Worm (Caenorhabditis elegans) whole organism, L3 larva: Measurements from ENCODE around the gene col-146.

Experiments
- R02D3.7 ChIP-seq: fragments of 150-350 bp; optimal IDR thresholded peaks from 2 replicates; lab custom pipeline; 2014; ENCODE audit warnings: missing biosample characterization, missing genetic modification characterization
- ZK546.5 ChIP-seq: sonication (generic microtip); optimal IDR thresholded peaks from 2 replicates; lab custom pipeline; 2017; ENCODE audit warnings: missing biosample characterization, missing genetic modification characterization
- aly-2 ChIP-seq: fragments of 150-350 bp; optimal IDR thresholded peaks from 2 replicates; lab custom pipeline; 2014; ENCODE audit warnings: missing biosample characterization, missing genetic modification characterization
- ama-1 ChIP-seq: fragments of 150-350 bp; optimal IDR thresholded peaks from 2 replicates; lab custom pipeline; 2018
- ceh-16 ChIP-seq: sonication (generic microtip); optimal IDR thresholded peaks from 2 replicates; lab custom pipeline; 2017; ENCODE audit warnings: missing biosample characterization, missing genetic modification characterization
- ceh-28 ChIP-seq: fragments of 150-350 bp; optimal IDR thresholded peaks from 2 replicates; lab custom pipeline; 2014; ENCODE audit warnings: missing biosample characterization, missing genetic modification reagents, missing genetic modification characterization
- ceh-82 ChIP-seq: fragments of 150-350 bp; optimal IDR thresholded peaks from 2 replicates; lab custom pipeline; 2014; ENCODE audit warnings: missing biosample characterization, missing genetic modification characterization
- daf-12 ChIP-seq: fragments of 150-350 bp; optimal IDR thresholded peaks from 2 replicates; lab custom pipeline; 2014; ENCODE audit warnings: missing biosample characterization, missing genetic modification reagents, missing genetic modification characterization
- egl-27 ChIP-seq: sonication (generic microtip); optimal IDR thresholded peaks from 4 replicates; lab custom pipeline; 2017; ENCODE audit warnings: missing biosample characterization, missing genetic modification reagents, missing genetic modification characterization
- egl-5 ChIP-seq: fragments of 150-350 bp; optimal IDR thresholded peaks from 2 replicates; lab custom pipeline; 2017; ENCODE audit warnings: missing biosample characterization, missing genetic modification reagents, missing genetic modification characterization, inconsistent platforms
- elt-1 ChIP-seq: fragments of 150-350 bp; optimal IDR thresholded peaks from 2 replicates; lab custom pipeline; 2014; ENCODE audit warnings: missing biosample characterization, missing genetic modification characterization
- elt-2 ChIP-seq: sonication (generic microtip); optimal IDR thresholded peaks from 2 replicates; lab custom pipeline; 2016; ENCODE audit warnings: missing genetic modification reagents, mild to moderate bottlenecking, missing genetic modification characterization, missing compliant biosample characterization
- fkh-10 ChIP-seq: sonication (generic microtip); optimal IDR thresholded peaks from 2 replicates; lab custom pipeline; 2017; ENCODE audit warnings: missing biosample characterization, missing genetic modification reagents, missing genetic modification characterization
- fkh-2 ChIP-seq: fragments of 150-350 bp; optimal IDR thresholded peaks from 2 replicates; lab custom pipeline; 2014; ENCODE audit warnings: missing biosample characterization, missing genetic modification reagents, missing genetic modification characterization
- fos-1 ChIP-seq: fragments of 150-350 bp; optimal IDR thresholded peaks from 2 replicates; lab custom pipeline; 2014; ENCODE audit warnings: missing biosample characterization, missing genetic modification characterization
- hmg-11 ChIP-seq: sonication (generic microtip); optimal IDR thresholded peaks from 2 replicates; lab custom pipeline; 2016; ENCODE audit warnings: missing genetic modification characterization, missing compliant biosample characterization
- jun-1 ChIP-seq: fragments of 150-350 bp; optimal IDR thresholded peaks from 2 replicates; lab custom pipeline; 2014; ENCODE audit warnings: missing biosample characterization, missing genetic modification reagents, missing genetic modification characterization
- lin-39 ChIP-seq: fragments of 150-350 bp; optimal IDR thresholded peaks from 2 replicates; lab custom pipeline; 2018; ENCODE audit warnings: missing biosample characterization, missing genetic modification reagents, missing genetic modification characterization
- lsy-12 ChIP-seq: sonication (generic microtip); optimal IDR thresholded peaks from 2 replicates; lab custom pipeline; 2016; ENCODE audit warnings: mild to moderate bottlenecking, missing genetic modification characterization, missing compliant biosample characterization
- mdl-1 ChIP-seq: fragments of 150-350 bp; optimal IDR thresholded peaks from 2 replicates; lab custom pipeline; 2014; ENCODE audit warnings: missing biosample characterization, missing genetic modification characterization
- mml-1 ChIP-seq: fragments of 150-350 bp; sonication (generic microtip); optimal IDR thresholded peaks from 3 replicates; lab custom pipeline; 2014; ENCODE audit warnings: missing biosample characterization, missing genetic modification characterization
- nhr-11 ChIP-seq: fragments of 150-350 bp; optimal IDR thresholded peaks from 2 replicates; lab custom pipeline; 2014; ENCODE audit warnings: missing biosample characterization, missing genetic modification characterization
- nhr-12 ChIP-seq: fragments of 150-350 bp; optimal IDR thresholded peaks from 2 replicates; lab custom pipeline; 2014; ENCODE audit warnings: missing biosample characterization, missing genetic modification characterization
- nhr-28 ChIP-seq: fragments of 150-350 bp; optimal IDR thresholded peaks from 2 replicates; lab custom pipeline; 2014; ENCODE audit warnings: missing biosample characterization, missing genetic modification characterization
- nhr-43 ChIP-seq: sonication (generic microtip); optimal IDR thresholded peaks from 2 replicates; lab custom pipeline; 2016; ENCODE audit warnings: mild to moderate bottlenecking, missing genetic modification characterization, missing compliant biosample characterization; ENCODE audit not compliant: poor library complexity, severe bottlenecking
- nhr-67 ChIP-seq: fragments of 150-350 bp; optimal IDR thresholded peaks from 2 replicates; lab custom pipeline; 2014; ENCODE audit warnings: missing biosample characterization, missing genetic modification characterization
- nhr-77 ChIP-seq: fragments of 150-350 bp; optimal IDR thresholded peaks from 2 replicates; lab custom pipeline; 2014; ENCODE audit warnings: missing biosample characterization, missing genetic modification characterization
- pha-4 ChIP-seq: fragments of 150-350 bp; optimal IDR thresholded peaks from 2 replicates; lab custom pipeline; 2014; ENCODE audit warnings: missing biosample characterization, missing genetic modification reagents, missing genetic modification characterization
- pqm-1 ChIP-seq: fragments of 150-350 bp; optimal IDR thresholded peaks from 2 replicates; lab custom pipeline; 2017; ENCODE audit warnings: missing biosample characterization, missing genetic modification characterization, inconsistent platforms
- sea-2 ChIP-seq: fragments of 150-350 bp; sonication (generic microtip); optimal IDR thresholded peaks from 4 replicates; lab custom pipeline; 2014; ENCODE audit warnings: missing biosample characterization, missing genetic modification reagents, missing genetic modification characterization
- skn-1 ChIP-seq: fragments of 150-350 bp; optimal IDR thresholded peaks from 2 replicates; lab custom pipeline; 2014; ENCODE audit warnings: missing biosample characterization, missing genetic modification characterization
- snpc-4 ChIP-seq: fragments of 150-350 bp; optimal IDR thresholded peaks from 2 replicates; lab custom pipeline; 2014; ENCODE audit warnings: missing biosample characterization, missing genetic modification characterization
- tbx-2 ChIP-seq: sonication (generic microtip); optimal IDR thresholded peaks from 2 replicates; lab custom pipeline; 2016; ENCODE audit warnings: mild to moderate bottlenecking, missing genetic modification characterization, missing compliant biosample characterization
- unc-39 ChIP-seq: sonication (generic microtip); optimal IDR thresholded peaks from 4 replicates; lab custom pipeline; 2017; ENCODE audit warnings: missing biosample characterization, missing genetic modification characterization
- unc-62 ChIP-seq: fragments of 150-350 bp; sonication (generic microtip); optimal IDR thresholded peaks from 4 replicates; lab custom pipeline; 2014; ENCODE audit warnings: missing biosample characterization, missing genetic modification reagents, missing genetic modification characterization
- zag-1 ChIP-seq: fragments of 150-350 bp; optimal IDR thresholded peaks from 2 replicates; lab custom pipeline; 2014; ENCODE audit warnings: missing biosample characterization, missing genetic modification characterization
- ztf-4 ChIP-seq: fragments of 150-350 bp; optimal IDR thresholded peaks from 2 replicates; lab custom pipeline; 2014; ENCODE audit warnings: missing biosample characterization, missing genetic modification characterization

The col-146 gene

DNA sequence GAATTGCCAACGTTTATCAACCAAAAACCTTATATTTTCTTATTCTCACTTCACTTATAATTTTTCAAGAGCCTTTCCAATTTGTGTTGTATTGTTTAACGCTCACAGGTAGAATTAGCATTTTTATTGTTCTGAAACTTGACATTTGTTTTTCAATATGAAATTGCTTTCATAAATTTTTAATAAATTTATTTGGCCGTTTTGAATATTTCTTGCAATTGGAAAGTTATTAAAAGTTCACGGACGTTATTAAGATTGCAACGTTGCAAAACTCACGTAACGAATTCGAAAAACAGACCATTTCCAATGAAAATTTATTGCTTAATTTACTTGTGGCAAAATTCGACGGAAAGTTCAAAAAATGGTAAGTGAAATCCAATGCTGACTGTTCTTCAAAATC is 39.4 kb upstream of the col-146 start, which contains the start of gene K09G1.2:
Gene K09G1.2 (plus strand): TSS at position 301 of the 400 bp plus-strand sequence.
- TF ChIP-seq fos-1 (tag; lab: Kevin White, UChicago): no peak
- TF ChIP-seq fkh-10 (GFP tag; lab: Kevin White, UChicago): no peak
- no peak for TF ChIP-seq nhr-43 (tag; lab: Kevin White, UChicago)
- no peak for TF ChIP-seq elt-2
- no peak for TF ChIP-seq aly-2
- no peak for TF ChIP-seq ama-1 (lab: Kevin White, UChicago)
- no peak for TF ChIP-seq ceh-28 (tag; lab: Kevin White, UChicago)
- no peak for TF ChIP-seq R02D3.7 (tag; lab: Kevin White, UChicago)
- no peak for TF ChIP-seq egl-27 (tag; lab: Kevin White, UChicago)
- TF ChIP-seq unc-62: no peak
- TF ChIP-seq mdl-1 (tag; lab: Kevin White, UChicago): no peak
- TF ChIP-seq nhr-12 (tag; lab: Kevin White, UChicago): no peak
- no peak for TF ChIP-seq lsy-12
- TF ChIP-seq snpc-4 (tag; lab: Kevin White, UChicago): no peak

DNA sequence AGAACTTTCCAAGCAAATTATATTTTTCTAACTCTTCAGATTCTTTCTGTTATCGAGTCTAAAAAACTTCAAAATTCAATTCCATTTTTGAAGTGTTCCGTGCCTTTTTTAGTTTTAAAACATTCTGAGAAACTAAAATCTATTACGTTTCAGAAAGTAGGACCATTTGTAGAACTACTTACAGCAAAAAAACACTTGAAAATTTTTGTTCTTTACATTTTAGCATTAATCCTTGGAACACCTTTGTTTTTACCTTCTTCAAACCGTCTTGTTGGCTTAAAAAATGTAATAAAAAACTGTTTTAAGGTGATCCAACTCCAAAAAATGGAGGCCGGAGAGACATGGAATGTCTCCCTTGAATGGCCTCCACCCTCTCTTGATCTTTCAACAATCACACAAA is 21.5 kb upstream of the col-146 start, which contains the start of gene dop-2:
Gene dop-2 (plus strand): TSS at position 301 of the 400 bp plus-strand sequence.
- TF ChIP-seq nhr-77 (tag; lab: Kevin White, UChicago): no peak
- no peak for TF ChIP-seq sea-2
- no peak for TF ChIP-seq ceh-82 (tag; lab: Kevin White, UChicago)
- TF ChIP-seq egl-5: no peak
- no peak for TF ChIP-seq nhr-67 (tag; lab: Kevin White, UChicago)
- TF ChIP-seq mml-1: no peak
- TF ChIP-seq ceh-16 (tag; lab: Kevin White, UChicago): no peak
- TF ChIP-seq ama-1 (lab: Kevin White, UChicago): no peak
- no peak for TF ChIP-seq unc-62
- TF ChIP-seq nhr-12 (tag; lab: Kevin White, UChicago): no peak
- TF ChIP-seq zag-1: no peak
- no peak for TF ChIP-seq daf-12 (tag; lab: Kevin White, UChicago)
- no peak for TF ChIP-seq fkh-10 (GFP tag; lab: Kevin White, UChicago)

DNA sequence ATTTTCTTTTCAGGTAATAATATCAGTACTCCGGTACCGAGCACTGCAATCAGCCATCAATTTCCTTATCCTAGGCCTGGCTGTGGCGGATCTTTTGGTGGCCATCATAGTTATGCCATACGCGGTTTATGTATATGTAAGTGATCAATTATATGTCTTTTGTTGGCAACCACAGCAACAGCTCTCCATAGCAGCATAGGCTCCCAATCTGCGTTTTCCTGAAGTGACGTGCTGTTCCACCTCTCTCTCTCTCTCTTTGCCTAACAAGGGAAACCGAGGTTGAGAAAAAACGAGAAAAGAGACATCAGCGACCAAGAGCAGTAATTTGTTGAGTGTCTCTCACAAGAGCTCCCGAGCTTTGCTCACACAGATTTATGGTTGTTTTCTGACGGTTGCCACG is 20.5 kb upstream of the col-146 start:
- no peak for TF ChIP-seq lsy-12
- TF ChIP-seq jun-1: no peak
- no peak for TF ChIP-seq elt-1 (tag; lab: Kevin White, UChicago)
- TF ChIP-seq unc-62: no peak
- no peak for TF ChIP-seq ztf-4 (tag; lab: Kevin White, UChicago)
- no peak for TF ChIP-seq mdl-1 (tag; lab: Kevin White, UChicago)
- TF ChIP-seq daf-12 (tag; lab: Kevin White, UChicago): no peak
- TF ChIP-seq nhr-43 (tag; lab: Kevin White, UChicago): no peak
- no peak for TF ChIP-seq fos-1 (tag; lab: Kevin White, UChicago)
- TF ChIP-seq lin-39 (tag; lab: Kevin White, UChicago): no peak
- no peak for TF ChIP-seq pqm-1 (tag; lab: Kevin White, UChicago)
- no peak for TF ChIP-seq nhr-12 (tag; lab: Kevin White, UChicago)
- TF ChIP-seq hmg-11: no peak
- no peak for TF ChIP-seq nhr-11
- TF ChIP-seq fkh-2 (tag; lab: Kevin White, UChicago): no peak

ce11 chrV:9615725-9616124 is 14.0 kb upstream of the col-146 start, which contains the start of gene pqn-63:
Gene pqn-63 (plus strand): TSS chrV:9616031.
- TF ChIP-seq unc-39 (tag; lab: Kevin White, UChicago) (no peak), ztf-4 (tag; lab: Kevin White, UChicago) (no peak), daf-12 (tag; lab: Kevin White, UChicago) (no peak), pha-4 (tag; lab: Kevin White, UChicago) (peak; percentile 42), unc-62 (no peak)
- TF ChIP-seq, all 47 proteins: peak for 1

- TF ChIP-seq skn-1 (tag; lab: Kevin White, UChicago): no peak
- no peak for TF ChIP-seq tbx-2
- no peak for TF ChIP-seq nhr-28 (tag; lab: Kevin White, UChicago)
- no peak for TF ChIP-seq ZK546.5 (tag; lab: Kevin White, UChicago)
These were observed 13.6 kb upstream of the col-146 start for ce11 chrV:9616130-9616529.
